Worm (Caenorhabditis elegans): ENCODE data around the gene acr-7.

ce11 chrII:7888759-7889158 lies 39.2 kb upstream of the acr-7 start:
- TF ChIP-seq jun-1 (tag; optimal IDR thresholded peaks at IDR 0.05) (no peak), skn-1 (tag; optimal IDR thresholded peaks at IDR 0.05) (no peak), vab-15 (tag; optimal IDR thresholded peaks at IDR 0.05) (no peak), ets-5 (GFP tag; IDR thresholded peaks at IDR 0.05) (no peak), unc-86 (tag; optimal IDR thresholded peaks at IDR 0.05) (no peak)

All from whole organism, L1 larva.